Worm (Caenorhabditis elegans): ENCODE data around the gene hog-1.

The hog-1 gene

DNA sequence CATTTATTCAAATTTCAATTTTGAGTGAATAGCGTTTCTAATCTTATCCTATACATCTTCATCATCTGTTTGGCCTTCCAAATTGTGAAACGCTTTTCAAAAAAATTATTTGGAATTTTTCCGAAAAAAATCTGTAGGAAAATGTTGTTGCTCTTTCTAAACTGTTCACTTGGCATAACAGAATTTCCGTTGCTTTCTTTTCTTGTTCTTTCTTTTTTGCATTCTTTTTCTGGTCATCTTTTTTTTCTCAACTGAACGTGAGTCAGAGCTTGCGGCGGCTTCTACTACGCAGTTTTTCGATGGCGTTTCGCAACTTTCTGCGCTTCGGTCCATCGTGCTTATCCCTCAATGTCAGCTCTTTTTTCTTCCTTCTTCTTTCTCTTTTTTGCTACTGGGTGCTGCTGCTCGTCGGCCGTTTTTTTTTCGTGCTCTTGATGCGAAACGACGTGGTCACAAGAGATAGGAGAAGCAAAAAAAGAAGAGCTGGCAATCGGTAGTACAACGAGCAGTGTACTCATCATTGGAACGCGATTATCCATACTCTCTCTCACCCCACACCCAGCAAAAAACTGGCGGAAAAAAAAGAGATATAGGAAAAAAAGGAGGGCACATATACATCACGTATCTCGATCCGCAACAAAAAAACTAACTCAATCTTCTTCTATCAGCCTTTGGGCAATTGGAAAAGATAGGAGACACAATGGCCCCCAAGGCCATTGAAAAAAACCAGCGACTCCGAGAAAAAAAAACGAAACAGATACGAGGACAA is 34.2 kb downstream of the hog-1 start (continued):
- no peak for TF ChIP-seq pha-4 (GFP tag; IDR thresholded peaks at IDR 0.05)
- TF ChIP-seq pha-4 (tag; optimal IDR thresholded peaks at IDR 0.05), result no peak
- TF ChIP-seq mep-1 (tag; optimal IDR thresholded peaks at IDR 0.05), result peak; percentile 51
- TF ChIP-seq aha-1 (tag), result peak; percentile 62
- TF ChIP-seq mes-2 (tag; optimal IDR thresholded peaks at IDR 0.05; ENCODE audit: poor library complexity, severe bottlenecking), result peak; percentile 41
- TF ChIP-seq duxl-1 (tag; optimal IDR thresholded peaks at IDR 0.05; ENCODE audit: poor library complexity), result no peak
- no peak for TF ChIP-seq pqm-1 (tag; optimal IDR thresholded peaks at IDR 0.05)
- TF ChIP-seq dmd-8 (GFP tag; IDR thresholded peaks at IDR 0.05), result no peak
- TF ChIP-seq nhr-111 (GFP tag; optimal IDR thresholded peaks at IDR 0.05), result no peak
- no peak for TF ChIP-seq ceh-62 (tag; optimal IDR thresholded peaks at IDR 0.05)
- TF ChIP-seq F37D6.2 (tag; optimal IDR thresholded peaks at IDR 0.05), result peak; percentile 30
- no peak for TF ChIP-seq ceh-32 (tag; optimal IDR thresholded peaks at IDR 0.05; ENCODE audit: poor library complexity)
- TF ChIP-seq snpc-1.2 (GFP tag; IDR thresholded peaks at IDR 0.05), result no peak
- TF ChIP-seq nhr-11 (tag; optimal IDR thresholded peaks at IDR 0.05), result peak; percentile 37

DNA sequence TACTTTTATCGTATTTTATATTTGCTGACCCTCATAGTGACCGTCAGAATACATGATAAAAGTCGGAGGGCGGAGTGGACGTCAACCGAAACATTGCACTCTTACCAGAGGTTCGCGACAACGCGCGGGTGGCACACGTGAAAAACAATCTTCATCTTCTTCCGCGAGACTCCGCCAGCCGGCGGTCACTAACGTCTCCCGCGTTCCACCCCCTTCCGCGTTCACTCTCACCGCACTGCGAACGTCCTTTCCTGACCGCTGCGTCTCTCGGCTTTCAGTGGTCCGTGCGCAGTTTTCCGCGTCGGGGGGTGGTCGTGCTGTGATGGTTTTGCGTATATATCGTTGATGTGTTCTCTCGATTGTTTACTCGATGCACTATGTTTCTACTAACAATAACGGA is 35.9 kb downstream of the hog-1 start:
- no peak for TF ChIP-seq F37D6.2 (tag; optimal IDR thresholded peaks at IDR 0.05)
- peak; percentile 35 for TF ChIP-seq hlh-30 (tag; optimal IDR thresholded peaks at IDR 0.05; ENCODE audit: insufficient read depth)
- 0 out of 2 replicates have a peak, but pooled peaks have one; percentile 14 for TF ChIP-seq madf-9 (GFP tag; conservative IDR thresholded peaks at IDR 0.05)
- TF ChIP-seq snpc-1.2 (GFP tag; IDR thresholded peaks at IDR 0.05), result no peak
- peak; percentile 62 for TF ChIP-seq hlh-11 (tag; optimal IDR thresholded peaks at IDR 0.05)
- no peak for TF ChIP-seq F49E8.2 (tag; optimal IDR thresholded peaks at IDR 0.05; ENCODE audit: borderline replicate concordance)
- no peak for TF ChIP-seq lir-3 (tag; optimal IDR thresholded peaks at IDR 0.05)
- no peak for TF ChIP-seq F44E2.7 (GFP tag; IDR thresholded peaks at IDR 0.05)
- peak; percentile 73 for TF ChIP-seq mxl-3 (GFP tag; optimal IDR thresholded peaks at IDR 0.05)
- TF ChIP-seq jun-1 (tag; optimal IDR thresholded peaks at IDR 0.05), result no peak
- TF ChIP-seq set-16 (GFP tag; IDR thresholded peaks at IDR 0.05), result peak; percentile 91
- no peak for TF ChIP-seq dpl-1 (GFP tag; optimal IDR thresholded peaks at IDR 0.05)
- no peak for TF ChIP-seq dmd-9 (GFP tag; IDR thresholded peaks at IDR 0.05)
- TF ChIP-seq dmd-8 (GFP tag; IDR thresholded peaks at IDR 0.05), result no peak
- no peak for TF ChIP-seq php-3 (GFP tag; IDR thresholded peaks at IDR 0.05)
- no peak for TF ChIP-seq zag-1 (tag; optimal IDR thresholded peaks at IDR 0.05)
- no peak for TF ChIP-seq tag-97 (GFP tag; IDR thresholded peaks at IDR 0.05)
- TF ChIP-seq nhr-102 (tag; optimal IDR thresholded peaks at IDR 0.05), result no peak
- TF ChIP-seq gei-8 (GFP tag; optimal IDR thresholded peaks at IDR 0.05), result no peak
- no peak for TF ChIP-seq ZK337.2 (GFP tag; IDR thresholded peaks at IDR 0.05)
- TF ChIP-seq lsy-2 (tag; optimal IDR thresholded peaks at IDR 0.05), result no peak
- TF ChIP-seq mdl-1 (tag; optimal IDR thresholded peaks at IDR 0.05), result peak in 1 of 2 experiments; percentile 58
- TF ChIP-seq arid-1 (GFP tag; conservative IDR thresholded peaks at IDR 0.05), result no peak

DNA sequence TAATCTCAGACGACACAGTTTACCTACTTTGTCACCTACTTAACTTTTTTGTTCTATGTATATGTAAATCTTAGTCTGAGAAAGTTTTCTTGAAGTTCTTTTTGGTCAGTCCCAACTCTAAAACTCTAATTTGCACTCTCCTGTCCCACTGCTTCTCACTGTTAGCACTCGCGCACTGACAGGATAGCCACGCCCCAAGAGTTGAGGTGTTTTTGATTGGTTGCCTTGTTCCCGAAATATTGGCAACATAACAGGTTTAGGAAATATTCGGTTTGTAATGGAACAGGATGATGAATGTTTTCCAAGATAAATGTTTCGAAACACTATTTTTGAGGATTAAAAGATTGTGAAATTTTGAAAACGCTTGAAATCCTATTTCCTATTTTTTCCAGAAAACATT is 37.0 kb downstream of the hog-1 start:
- TF ChIP-seq mdt-29 (GFP tag; IDR thresholded peaks at IDR 0.05) (no peak), fos-1 (tag; optimal IDR thresholded peaks at IDR 0.05) (no peak), saeg-2 (GFP tag; IDR thresholded peaks at IDR 0.05) (no peak), hlh-30 (tag; optimal IDR thresholded peaks at IDR 0.05; ENCODE audit: insufficient read depth) (no peak), ceh-44 (GFP tag; IDR thresholded peaks at IDR 0.05) (no peak), fkh-10 (GFP tag; optimal IDR thresholded peaks at IDR 0.05) (no peak)
